Fruit fly (Drosophila melanogaster) whole organism, embryonic: ENCODE results near the gene Tengl1.
A peak's percentile ranks its signal among the peaks of the same experiment; 100 is the strongest.

Experiments used
- Bteb2 ChIP-seq: fragments of 200-800 bp; sonication (Bioruptor generic); optimal IDR thresholded peaks from 2 replicates; lab custom pipeline; 2016; ENCODE audit warnings: missing biosample characterization, missing genetic modification characterization
- CG11456 ChIP-seq: fragments of 200-800 bp; sonication (Bioruptor generic); IDR thresholded peaks from 3 replicates; pipeline ENCODE4 v1.3.6; 2022; ENCODE audit warnings: missing biosample characterization, missing genetic modification characterization
- CG11696 ChIP-seq: fragments of 200-800 bp; sonication (Bioruptor generic); IDR thresholded peaks from 2 replicates; pipeline ENCODE4 v1.3.6; 2022; ENCODE audit warnings: missing biosample characterization, missing genetic modification characterization
- CG12219 ChIP-seq: fragments of 200-800 bp; sonication (Bioruptor generic); optimal IDR thresholded peaks from 3 replicates; lab custom pipeline; 2018; ENCODE audit warnings: missing biosample characterization, mild to moderate bottlenecking, missing genetic modification characterization
- CG1233 ChIP-seq: fragments of 200-800 bp; sonication (Bioruptor generic); optimal IDR thresholded peaks from 4 replicates; lab custom pipeline; 2018; ENCODE audit warnings: missing biosample characterization, mild to moderate bottlenecking, missing genetic modification characterization
- CG12744 ChIP-seq: fragments of 200-800 bp; sonication (Bioruptor generic); optimal IDR thresholded peaks from 2 replicates; lab custom pipeline; 2016; ENCODE audit warnings: missing biosample characterization, missing genetic modification characterization
- CG13894 ChIP-seq: fragments of 200-800 bp; sonication (Bioruptor generic); optimal IDR thresholded peaks from 3 replicates; lab custom pipeline; 2018; ENCODE audit warnings: missing biosample characterization, mild to moderate bottlenecking, missing genetic modification characterization, moderate library complexity
- CG14050 ChIP-seq: fragments of 200-800 bp; sonication (Bioruptor generic); IDR thresholded peaks from 3 replicates; pipeline ENCODE4 v1.3.6; 2022; ENCODE audit warnings: missing biosample characterization, missing genetic modification characterization
- CG15601 ChIP-seq: fragments of 200-800 bp; sonication (Bioruptor generic); optimal IDR thresholded peaks from 3 replicates; lab custom pipeline; 2019; ENCODE audit warnings: missing biosample characterization, mild to moderate bottlenecking, missing genetic modification characterization, moderate library complexity
- CG3407 ChIP-seq: fragments of 200-800 bp; sonication (Bioruptor generic); optimal IDR thresholded peaks from 2 replicates; lab custom pipeline; 2018; ENCODE audit warnings: missing biosample characterization, mild to moderate bottlenecking, missing genetic modification characterization
- CG34224 ChIP-seq: fragments of 200-800 bp; sonication (Bioruptor generic); IDR thresholded peaks from 3 replicates; pipeline ENCODE4 v1.3.6; 2022; ENCODE audit warnings: missing biosample characterization, missing genetic modification characterization; ENCODE audit not compliant: partially characterized antibody
- CG4282 ChIP-seq: fragments of 200-800 bp; sonication (Bioruptor generic); optimal IDR thresholded peaks from 2 replicates; lab custom pipeline; 2016; ENCODE audit warnings: missing biosample characterization, missing genetic modification characterization
- CG8388 ChIP-seq: fragments of 200-800 bp; sonication (Bioruptor generic); optimal IDR thresholded peaks from 2 replicates; lab custom pipeline; 2019; ENCODE audit warnings: missing biosample characterization, mild to moderate bottlenecking, missing genetic modification characterization, moderate library complexity
- CG8944 ChIP-seq: fragments of 200-800 bp; sonication (Bioruptor generic); optimal IDR thresholded peaks from 3 replicates; lab custom pipeline; 2016; ENCODE audit warnings: missing biosample characterization, missing genetic modification characterization
- CTCF ChIP-seq: fragments of 200-800 bp; sonication (Bioruptor generic); optimal IDR thresholded peaks from 2 replicates; lab custom pipeline; 2017; ENCODE audit warnings: missing biosample characterization, mild to moderate bottlenecking, missing genetic modification characterization, moderate library complexity
- Doc2 ChIP-seq: fragments of 200-800 bp; sonication (Bioruptor generic); IDR thresholded peaks from 2 replicates; pipeline ENCODE4 v1.3.6; 2022; ENCODE audit warnings: missing biosample characterization, missing genetic modification characterization
- Gug ChIP-seq: fragments of 200-800 bp; sonication (Bioruptor generic); IDR thresholded peaks from 4 replicates; pipeline ENCODE4 v1.3.6; 2022; ENCODE audit warnings: missing biosample characterization, missing genetic modification characterization
- HLHmδ ChIP-seq: fragments of 200-800 bp; sonication (Bioruptor generic); optimal IDR thresholded peaks from 2 replicates; lab custom pipeline; 2018; ENCODE audit warnings: missing biosample characterization, mild to moderate bottlenecking, missing genetic modification characterization, moderate library complexity
- Mad ChIP-seq: fragments of 200-800 bp; sonication (Bioruptor generic); optimal IDR thresholded peaks from 2 replicates; lab custom pipeline; 2016; ENCODE audit warnings: missing biosample characterization, missing genetic modification characterization
- Max ChIP-seq: fragments of 200-800 bp; sonication (Bioruptor generic); optimal IDR thresholded peaks from 2 replicates; lab custom pipeline; 2016; ENCODE audit warnings: missing biosample characterization, mild to moderate bottlenecking, missing genetic modification characterization
- Nf-YC ChIP-seq: fragments of 200-800 bp; optimal IDR thresholded peaks from 3 replicates; lab custom pipeline; 2019; ENCODE audit warnings: missing biosample characterization, mild to moderate bottlenecking, missing genetic modification characterization, moderate library complexity
- NfI ChIP-seq: fragments of 200-800 bp; sonication (Bioruptor generic); optimal IDR thresholded peaks from 3 replicates; lab custom pipeline; 2018; ENCODE audit warnings: missing biosample characterization, mild to moderate bottlenecking, missing genetic modification characterization, moderate library complexity
- Oli ChIP-seq: fragments of 200-800 bp; sonication (Bioruptor generic); optimal IDR thresholded peaks from 2 replicates; lab custom pipeline; 2018; ENCODE audit warnings: missing biosample characterization, mild to moderate bottlenecking, missing genetic modification characterization, moderate library complexity
- Poxn ChIP-seq: fragments of 200-800 bp; sonication (Bioruptor generic); IDR thresholded peaks from 2 replicates; pipeline ENCODE4 v1.3.6; 2022; ENCODE audit warnings: missing biosample characterization, missing genetic modification characterization
- Ptx1 ChIP-seq: fragments of 200-800 bp; sonication (Bioruptor generic); IDR thresholded peaks from 2 replicates; pipeline ENCODE4 v1.3.6; 2022; ENCODE audit warnings: missing biosample characterization, missing genetic modification characterization
- Tbp ChIP-seq: fragments of >200 bp; optimal IDR thresholded peaks from 2 replicates; lab custom pipeline; 2018; ENCODE audit warnings: missing biosample characterization, missing genetic modification characterization
- ac ChIP-seq: fragments of 200-800 bp; sonication (Bioruptor generic); optimal IDR thresholded peaks from 3 replicates; lab custom pipeline; 2017; ENCODE audit warnings: missing biosample characterization, mild to moderate bottlenecking, missing genetic modification characterization
- bcd ChIP-seq: fragments of 200-800 bp; sonication (Bioruptor generic); optimal IDR thresholded peaks from 2 replicates; lab custom pipeline; 2017; ENCODE audit warnings: missing biosample characterization, mild to moderate bottlenecking, missing genetic modification characterization
- cg ChIP-seq: fragments of 200-800 bp; sonication (Bioruptor generic); optimal IDR thresholded peaks from 3 replicates; lab custom pipeline; 2019; ENCODE audit warnings: missing biosample characterization, mild to moderate bottlenecking, missing genetic modification characterization, moderate library complexity
- da ChIP-seq: fragments of 200-800 bp; sonication (Bioruptor generic); optimal IDR thresholded peaks from 2 replicates; lab custom pipeline; 2016; ENCODE audit warnings: missing biosample characterization, missing genetic modification characterization
- dimm ChIP-seq: fragments of 200-800 bp; sonication (Bioruptor generic); IDR thresholded peaks from 2 replicates; pipeline ENCODE4 v1.3.6; 2022; ENCODE audit warnings: missing biosample characterization, missing genetic modification characterization
- dm ChIP-seq: fragments of 200-800 bp; sonication (Bioruptor generic); optimal IDR thresholded peaks from 3 replicates; lab custom pipeline; 2016; ENCODE audit warnings: missing biosample characterization, missing genetic modification characterization
- dpn ChIP-seq, 2 experiments: fragments of 200-800 bp; sonication (Bioruptor generic); optimal IDR thresholded peaks; 3 replicates each; lab custom pipeline; 2016; ENCODE audit warnings: missing biosample characterization in 2 of 2, missing genetic modification characterization in 2 of 2
- fd96Cb ChIP-seq: fragments of 200-800 bp; sonication (Bioruptor generic); optimal IDR thresholded peaks from 2 replicates; lab custom pipeline; 2018; ENCODE audit warnings: missing biosample characterization, mild to moderate bottlenecking, missing genetic modification characterization, moderate library complexity
- grau ChIP-seq: fragments of 200-800 bp; optimal IDR thresholded peaks from 3 replicates; lab custom pipeline; 2019; ENCODE audit warnings: missing biosample characterization, mild to moderate bottlenecking, missing genetic modification characterization, moderate library complexity
- kni ChIP-seq: fragments of 200-800 bp; sonication (Bioruptor generic); optimal IDR thresholded peaks from 3 replicates; lab custom pipeline; 2017; ENCODE audit warnings: mild to moderate bottlenecking, missing biosample characterization, missing genetic modification reagents, missing genetic modification characterization
- lov ChIP-seq, 2 experiments: fragments of 200-800 bp in 1 of 2; fragments of >200 bp in 1 of 2; sonication (Bioruptor generic) in 1 of 2; IDR thresholded peaks in 1 of 2; optimal IDR thresholded peaks in 1 of 2; 2 replicates in 1 of 2; 3 replicates in 1 of 2; pipeline versions ENCODE4 v1.3.6 to Lab custom; 2017 to 2022; ENCODE audit warnings: missing biosample characterization in 1 of 2, missing genetic modification characterization in 1 of 2
- mam ChIP-seq: fragments of 200-800 bp; sonication (Bioruptor generic); optimal IDR thresholded peaks from 3 replicates; lab custom pipeline; 2016; ENCODE audit warnings: missing biosample characterization, missing genetic modification characterization
- nau ChIP-seq: fragments of 200-800 bp; sonication (Bioruptor generic); optimal IDR thresholded peaks from 3 replicates; lab custom pipeline; 2017; ENCODE audit warnings: missing biosample characterization, mild to moderate bottlenecking, missing genetic modification characterization, missing genetic modification reagents
- nerfin-2 ChIP-seq: fragments of 200-800 bp; sonication (Bioruptor generic); IDR thresholded peaks from 2 replicates; pipeline ENCODE4 v1.3.6; 2022; ENCODE audit warnings: missing biosample characterization, missing genetic modification characterization; ENCODE audit not compliant: partially characterized antibody
- onecut ChIP-seq: fragments of 200-800 bp; sonication (Bioruptor generic); IDR thresholded peaks from 2 replicates; pipeline ENCODE4 v1.3.6; 2022; ENCODE audit warnings: missing biosample characterization, missing genetic modification characterization
- p53 ChIP-seq: fragments of 200-800 bp; sonication (Bioruptor generic); optimal IDR thresholded peaks from 2 replicates; lab custom pipeline; 2016; ENCODE audit warnings: missing biosample characterization, missing genetic modification characterization
- ranshi ChIP-seq: fragments of 200-800 bp; sonication (Bioruptor generic); IDR thresholded peaks from 2 replicates; pipeline ENCODE4 v1.3.6; 2022; ENCODE audit warnings: missing biosample characterization, missing genetic modification characterization
- sqz ChIP-seq: fragments of 200-800 bp; sonication (Bioruptor generic); optimal IDR thresholded peaks from 3 replicates; lab custom pipeline; 2018; ENCODE audit warnings: missing biosample characterization, mild to moderate bottlenecking, missing genetic modification characterization
- sr ChIP-seq: fragments of 200-800 bp; sonication (Bioruptor generic); IDR thresholded peaks from 3 replicates; pipeline ENCODE4 v1.3.6; 2022; ENCODE audit warnings: missing biosample characterization, missing genetic modification characterization
- stc ChIP-seq: fragments of 200-800 bp; sonication (Bioruptor generic); IDR thresholded peaks from 2 replicates; pipeline ENCODE4 v1.3.6; 2022; ENCODE audit warnings: missing biosample characterization, missing genetic modification characterization
- tll ChIP-seq, 2 experiments: fragments of 200-800 bp in 1 of 2; fragments of >200 bp in 1 of 2; sonication (Bioruptor generic) in 1 of 2; optimal IDR thresholded peaks; 2 replicates each; lab custom pipeline; 2017 to 2019; ENCODE audit warnings: missing biosample characterization in 2 of 2, missing genetic modification characterization in 2 of 2, mild to moderate bottlenecking in 1 of 2, moderate library complexity in 1 of 2
- zen2 ChIP-seq: fragments of 200-800 bp; sonication (Bioruptor generic); IDR thresholded peaks from 3 replicates; pipeline ENCODE4 v1.3.6; 2022; ENCODE audit warnings: missing biosample characterization, missing genetic modification characterization; ENCODE audit not compliant: partially characterized antibody

The Tengl1 gene

dm6 chr2L:2226259-2227121 lies 13.9 kb downstream of the Tengl1 start, which contains the start of the genes CG15387 and sau (continued):
- peak; percentile 87 to 95 for TF ChIP-seq dpn (GFP tag; optimal IDR thresholded peaks at IDR 0.05; lab: Kevin White, UChicago)
- peak; percentile 71 for TF ChIP-seq nau (GFP tag; lab: Kevin White, UChicago)
- TF ChIP-seq Gug (GFP tag; lab: Robert Waterston, UW), result peak; percentile 76
- TF ChIP-seq Bteb2, result peak; percentile 91
- TF ChIP-seq CG14050, result peak; percentile 71
- peak; percentile 95 for TF ChIP-seq mam
- peak; percentile 88 for TF ChIP-seq CG4282 (GFP tag; lab: Kevin White, UChicago)
- peak; percentile 82 for TF ChIP-seq ranshi (GFP tag; lab: Robert Waterston, UW)
- TF ChIP-seq lov (optimal IDR thresholded peaks at IDR 0.05; lab: Kevin White, UChicago), result no peak
- peak; percentile 76; the same call in 2 of the 3 replicates for TF ChIP-seq lov (GFP tag; IDR thresholded peaks at IDR 0.05; lab: Robert Waterston, UW)
- peak; percentile 73 for TF ChIP-seq cg
- peak; percentile 82 for TF ChIP-seq CG1233
- TF ChIP-seq CG3407 (GFP tag; lab: Kevin White, UChicago), result peak; percentile 84
- TF ChIP-seq Poxn (GFP tag; lab: Robert Waterston, UW), result peak; percentile 41; the same call in 1 of the 2 replicates
- peak; percentile 84 for TF ChIP-seq CG11456 (GFP tag; lab: Robert Waterston, UW)
- TF ChIP-seq tll (GFP tag; optimal IDR thresholded peaks at IDR 0.05; lab: Kevin White, UChicago), result no peak
- no peak for TF ChIP-seq Tbp (GFP tag; lab: Kevin White, UChicago)
- peak; percentile 90 for TF ChIP-seq CG13894
- TF ChIP-seq CG34224 (GFP tag; lab: Robert Waterston, UW), result peak; percentile 93
- no peak for TF ChIP-seq sr (GFP tag; lab: Robert Waterston, UW)
- peak; percentile 78 for TF ChIP-seq Nf-YC
- TF ChIP-seq NfI, result peak; percentile 90
- TF ChIP-seq stc (GFP tag; lab: Robert Waterston, UW), result peak; percentile 82
- no peak for TF ChIP-seq dimm (GFP tag; lab: Robert Waterston, UW)
- peak; percentile 85 for TF ChIP-seq nerfin-2 (GFP tag; lab: Robert Waterston, UW)
- peak; percentile 69 for TF ChIP-seq CG12219 (GFP tag; lab: Kevin White, UChicago)
- no peak for TF ChIP-seq HLHmδ (GFP tag; lab: Kevin White, UChicago)
- TF ChIP-seq CTCF (GFP tag; lab: Kevin White, UChicago), result peak; percentile 23
- peak; percentile 88 for TF ChIP-seq Mad (GFP tag; lab: Kevin White, UChicago)
- TF ChIP-seq onecut (GFP tag; lab: Robert Waterston, UW), result peak; percentile 44
- peak; percentile 84 for TF ChIP-seq Ptx1 (GFP tag; lab: Robert Waterston, UW)
- peak; percentile 86 for TF ChIP-seq grau (tag; lab: Kevin White, UChicago)
- peak; percentile 65 for TF ChIP-seq sqz (GFP tag; lab: Kevin White, UChicago)
- peak; percentile 93 for TF ChIP-seq CG8944 (GFP tag; lab: Kevin White, UChicago)
- TF ChIP-seq zen2 (GFP tag; lab: Robert Waterston, UW), result peak; percentile 84; the same call in 2 of the 3 replicates
- peak; percentile 81 for TF ChIP-seq CG8388 (GFP tag; lab: Kevin White, UChicago)
- peak; percentile 82 for TF ChIP-seq dm
- TF ChIP-seq CG11696 (GFP tag; lab: Robert Waterston, UW), result no peak
- no peak for TF ChIP-seq Doc2 (GFP tag; lab: Robert Waterston, UW)
- TF ChIP-seq fd96Cb, result peak; percentile 76
- TF ChIP-seq CG15601, result peak; percentile 72
- TF ChIP-seq kni, result peak; percentile 61
- TF ChIP-seq bcd (GFP tag; lab: Kevin White, UChicago), result peak; percentile 82
- TF ChIP-seq CG12744 (GFP tag; lab: Kevin White, UChicago), result peak; percentile 90
- peak; percentile 78 for TF ChIP-seq Oli (tag; lab: Kevin White, UChicago)
- peak; percentile 65 for TF ChIP-seq da
- TF ChIP-seq ac (GFP tag; lab: Kevin White, UChicago), result peak; percentile 45
- TF ChIP-seq p53, result peak; percentile 74
- TF ChIP-seq Max, result peak; percentile 92
